Fruit fly (Drosophila melanogaster): ENCODE measurements around the gene tut.

tut gene

dm6 chr3L:8186627-8187396 lies 23.7 kb downstream of the tut start, which contains the start of the genes ERR and Atg18a (continued):
- TF ChIP-seq Camta (GFP tag; optimal IDR thresholded peaks at IDR 0.05): peak; percentile 56
- TF ChIP-seq Doc3 (GFP tag; IDR thresholded peaks at IDR 0.05; ENCODE audit: partially characterized antibody): peak; percentile 51; the same call in 1 of the 3 replicates
- TF ChIP-seq NC2β (GFP tag; optimal IDR thresholded peaks at IDR 0.05): peak; percentile 39
- peak; percentile 62; the same call in 1 of the 2 replicates for TF ChIP-seq ro (GFP tag; IDR thresholded peaks at IDR 0.05)
- TF ChIP-seq CG1603 (tag; optimal IDR thresholded peaks at IDR 0.05): peak; percentile 72
- peak; percentile 90 for TF ChIP-seq dysf (GFP tag; IDR thresholded peaks at IDR 0.05)
- TF ChIP-seq CG1647 (GFP tag; optimal IDR thresholded peaks at IDR 0.05): peak; percentile 61
- TF ChIP-seq gcm2 (GFP tag; optimal IDR thresholded peaks at IDR 0.05): peak; percentile 42
- TF ChIP-seq jumu (GFP tag; optimal IDR thresholded peaks at IDR 0.05): peak; percentile 87
- TF ChIP-seq CG43689 (GFP tag; IDR thresholded peaks at IDR 0.05): peak; percentile 58
- TF ChIP-seq CG15696 (tag; optimal IDR thresholded peaks at IDR 0.05): peak; percentile 82
- peak; percentile 14; the same call in 1 of the 2 replicates for TF ChIP-seq CG42726 (GFP tag; IDR thresholded peaks at IDR 0.05; ENCODE audit: partially characterized antibody)
- peak; percentile 84 for TF ChIP-seq CG10366 (GFP tag; IDR thresholded peaks at IDR 0.05)
- TF ChIP-seq CG11093 (GFP tag; IDR thresholded peaks at IDR 0.05): peak; percentile 81
- TF ChIP-seq Ets97D (GFP tag; optimal IDR thresholded peaks at IDR 0.05): peak; percentile 88
- peak; percentile 61 for TF ChIP-seq CG4854 (GFP tag; optimal IDR thresholded peaks at IDR 0.05)
- TF ChIP-seq chm (GFP tag; IDR thresholded peaks at IDR 0.05): peak; percentile 50
- peak; percentile 80 for TF ChIP-seq Meics (GFP tag; optimal IDR thresholded peaks at IDR 0.05)
- peak; percentile 60 for TF ChIP-seq D19B (GFP tag; optimal IDR thresholded peaks at IDR 0.05)
- peak; percentile 57 for TF ChIP-seq CG34376 (GFP tag; optimal IDR thresholded peaks at IDR 0.05)
- peak; percentile 88 for TF ChIP-seq Usf (GFP tag; optimal IDR thresholded peaks at IDR 0.05)
- TF ChIP-seq CG3847 (GFP tag; IDR thresholded peaks at IDR 0.05): peak; percentile 93
- TF ChIP-seq ERR (GFP tag; optimal IDR thresholded peaks at IDR 0.05): peak; percentile 83
- TF ChIP-seq CG6272 (GFP tag; IDR thresholded peaks at IDR 0.05): peak; percentile 88
- peak; percentile 89 for TF ChIP-seq CG17829 (tag; optimal IDR thresholded peaks at IDR 0.05)
- no peak for TF ChIP-seq D19A (tag; optimal IDR thresholded peaks at IDR 0.05)
- peak; percentile 85 for TF ChIP-seq B-H2 (GFP tag; optimal IDR thresholded peaks at IDR 0.05)
- peak; percentile 93 for TF ChIP-seq sens (GFP tag)
- peak; percentile 65 for TF ChIP-seq CG4328 (GFP tag; optimal IDR thresholded peaks at IDR 0.05)
- TF ChIP-seq Atf3 (GFP tag; optimal IDR thresholded peaks at IDR 0.05): peak; percentile 62
- TF ChIP-seq ewg (GFP tag; optimal IDR thresholded peaks at IDR 0.05): no peak
- peak; percentile 92 for TF ChIP-seq Xbp1 (GFP tag; optimal IDR thresholded peaks at IDR 0.05)
- TF ChIP-seq CG7987 (GFP tag; optimal IDR thresholded peaks at IDR 0.05): no peak
- TF ChIP-seq Ravus (GFP tag; IDR thresholded peaks at IDR 0.05): peak; percentile 41
- peak; percentile 79 for TF ChIP-seq CHES-1-like (GFP tag; optimal IDR thresholded peaks at IDR 0.05)
- peak; percentile 88 for TF ChIP-seq Ssrp (tag; optimal IDR thresholded peaks at IDR 0.05)
- no peak for TF ChIP-seq CG17568 (GFP tag; optimal IDR thresholded peaks at IDR 0.05)
- TF ChIP-seq ham (GFP tag; IDR thresholded peaks at IDR 0.05): peak; percentile 49
- TF ChIP-seq CG15073 (GFP tag; optimal IDR thresholded peaks at IDR 0.05): no peak
- peak; percentile 92 for TF ChIP-seq Ptx1 (GFP tag; IDR thresholded peaks at IDR 0.05)
- TF ChIP-seq CG6689 (GFP tag; IDR thresholded peaks at IDR 0.05): peak; percentile 86
- peak; percentile 70 for TF ChIP-seq CG13287 (GFP tag; IDR thresholded peaks at IDR 0.05; ENCODE audit: partially characterized antibody)
- peak; percentile 82 for TF ChIP-seq ci (GFP tag; IDR thresholded peaks at IDR 0.05)
- no peak for TF ChIP-seq dmrt99B (tag; optimal IDR thresholded peaks at IDR 0.05)
- peak; percentile 11 for TF ChIP-seq HHEX (GFP tag; optimal IDR thresholded peaks at IDR 0.05)
- TF ChIP-seq dimm (GFP tag; IDR thresholded peaks at IDR 0.05): peak; percentile 54; the same call in 1 of the 2 replicates
- TF ChIP-seq CG8924 (tag; optimal IDR thresholded peaks at IDR 0.05): peak; percentile 82
- no peak for TF ChIP-seq h (optimal IDR thresholded peaks at IDR 0.05)
- peak; percentile 94 for TF ChIP-seq CG9215 (GFP tag; IDR thresholded peaks at IDR 0.05)
- peak; percentile 85 for TF ChIP-seq tgo (GFP tag; IDR thresholded peaks at IDR 0.05)

Data from whole organism, embryonic.